Fruit fly (Drosophila melanogaster) whole organism: Measurements from ENCODE around the gene Top2.
A peak's percentile ranks its signal among the peaks of the same experiment; 100 is the strongest.

Source experiments
- CG8478 ChIP-seq: fragments of >200 bp; optimal IDR thresholded peaks from 2 replicates; lab custom pipeline; 2018; ENCODE audit warnings: inconsistent platforms
- Dll ChIP-seq: fragments of >200 bp; optimal IDR thresholded peaks from 2 replicates; lab custom pipeline; 2017
- EcR ChIP-seq, 2 experiments: fragments of >200 bp; optimal IDR thresholded peaks; 2 replicates each; lab custom pipeline; 2017; ENCODE audit warnings: missing biosample characterization in 2 of 2, missing genetic modification characterization in 2 of 2, missing genetic modification reagents in 2 of 2
- pan ChIP-seq: fragments of >200 bp; optimal IDR thresholded peaks from 2 replicates; lab custom pipeline; 2017
- psq ChIP-seq: fragments of >200 bp; optimal IDR thresholded peaks from 2 replicates; lab custom pipeline; 2017
- usp ChIP-seq: fragments of >200 bp; optimal IDR thresholded peaks from 2 replicates; lab custom pipeline; 2017; ENCODE audit warnings: missing biosample characterization, missing genetic modification characterization, mixed read lengths

The Top2 gene

dm6 chr2L:19442627-19443026 is 10.7 kb downstream of the Top2 start, which contains the start of gene CG10237:
CG10237 (minus strand) TSS chr2L:19442727.
- TF ChIP-seq psq (lab: Kevin White, UChicago) = no peak
- no peak for TF ChIP-seq EcR (GFP tag; optimal IDR thresholded peaks at IDR 0.05; lab: Kevin White, UChicago)
- no peak for TF ChIP-seq Dll (lab: Kevin White, UChicago)
- no peak for TF ChIP-seq pan (lab: Kevin White, UChicago)
- TF ChIP-seq CG8478 (lab: Kevin White, UChicago) = no peak
- no peak for TF ChIP-seq usp (GFP tag; lab: Kevin White, UChicago)

DNA sequence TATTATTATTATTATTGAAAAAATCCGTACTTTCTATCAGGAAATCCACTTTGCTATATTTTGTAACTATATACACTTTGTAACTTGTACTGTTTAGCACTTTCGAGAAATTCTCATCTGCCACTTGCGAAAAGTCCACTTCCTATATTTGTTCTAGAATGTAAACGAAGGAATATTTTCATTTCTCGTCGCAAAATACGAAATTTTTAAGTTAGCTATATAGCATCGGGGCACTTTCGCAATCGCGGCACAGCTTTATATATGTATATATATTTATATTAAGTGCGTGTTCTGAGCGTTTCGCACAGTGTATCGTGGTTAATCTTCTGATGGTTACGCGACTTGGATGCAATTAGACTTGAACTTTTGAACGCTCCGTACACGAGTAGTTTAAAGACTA is 11.5 kb downstream of the Top2 start, which contains the start of gene RanGAP:
Gene RanGAP (plus strand): TSS at position 169 of the 400 bp plus-strand sequence.
- no peak for TF ChIP-seq usp (GFP tag; lab: Kevin White, UChicago)
- TF ChIP-seq pan (lab: Kevin White, UChicago) = no peak
- no peak for TF ChIP-seq CG8478 (lab: Kevin White, UChicago)
- no peak for TF ChIP-seq Dll (lab: Kevin White, UChicago)

dm6 chr2L:19441339-19441738 is 12.0 kb downstream of the Top2 start:
- TF ChIP-seq usp (GFP tag; lab: Kevin White, UChicago) (no peak), psq (lab: Kevin White, UChicago) (no peak), EcR (GFP tag; optimal IDR thresholded peaks at IDR 0.05; lab: Kevin White, UChicago) (no peak), pan (lab: Kevin White, UChicago) (no peak), CG8478 (lab: Kevin White, UChicago) (no peak), Dll (lab: Kevin White, UChicago) (no peak)

DNA sequence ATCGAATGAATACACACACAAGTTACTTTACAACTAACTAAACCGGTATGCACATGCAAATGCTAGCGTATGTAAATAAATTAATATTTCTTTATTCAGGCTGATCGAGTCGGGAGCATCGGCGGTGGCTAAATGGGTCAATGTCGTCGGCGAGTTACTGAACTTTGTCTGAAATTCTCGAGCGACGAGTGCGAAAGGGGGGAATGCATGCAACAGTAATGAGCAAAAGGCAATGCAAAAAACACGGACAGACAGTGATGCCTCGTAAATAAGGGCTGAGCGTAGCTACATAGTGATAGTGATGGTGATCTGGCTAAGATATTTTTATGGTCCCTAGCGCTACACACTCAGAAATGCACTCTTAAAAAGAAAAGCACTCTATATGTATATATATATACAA is 12.6 kb downstream of the Top2 start:
- TF ChIP-seq CG8478 (lab: Kevin White, UChicago) = no peak
- peak in 1 of 2 experiments; percentile 75 for TF ChIP-seq EcR (GFP tag; optimal IDR thresholded peaks at IDR 0.05; lab: Kevin White, UChicago)

DNA sequence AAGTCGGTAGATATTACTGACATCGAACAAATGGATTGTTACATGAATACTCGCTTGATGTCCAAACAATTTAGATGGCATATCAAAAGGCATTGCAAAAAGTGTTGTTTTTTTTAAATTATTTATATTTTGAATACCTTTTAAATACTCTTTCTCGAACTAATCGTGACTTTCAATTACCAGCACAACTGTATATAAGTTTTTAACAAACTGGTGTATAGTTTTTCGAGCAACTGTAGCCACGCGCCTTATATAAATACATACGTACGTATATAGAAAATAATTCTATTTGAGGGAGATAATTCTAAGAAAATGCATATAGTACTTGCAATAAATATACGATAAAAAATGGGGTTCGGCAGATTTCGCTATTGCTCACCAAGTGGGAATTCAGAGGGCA is 13.0 kb downstream of the Top2 start:
- TF ChIP-seq Dll (lab: Kevin White, UChicago) (no peak), usp (GFP tag; lab: Kevin White, UChicago) (no peak), psq (lab: Kevin White, UChicago) (no peak), pan (lab: Kevin White, UChicago) (no peak)

- no peak for TF ChIP-seq usp (GFP tag; lab: Kevin White, UChicago)
- TF ChIP-seq Dll (lab: Kevin White, UChicago) = no peak
- TF ChIP-seq CG8478 (lab: Kevin White, UChicago) = no peak
Observed at dm6 chr2L:19439598-19440230, 13.6 kb downstream of the Top2 start.

DNA sequence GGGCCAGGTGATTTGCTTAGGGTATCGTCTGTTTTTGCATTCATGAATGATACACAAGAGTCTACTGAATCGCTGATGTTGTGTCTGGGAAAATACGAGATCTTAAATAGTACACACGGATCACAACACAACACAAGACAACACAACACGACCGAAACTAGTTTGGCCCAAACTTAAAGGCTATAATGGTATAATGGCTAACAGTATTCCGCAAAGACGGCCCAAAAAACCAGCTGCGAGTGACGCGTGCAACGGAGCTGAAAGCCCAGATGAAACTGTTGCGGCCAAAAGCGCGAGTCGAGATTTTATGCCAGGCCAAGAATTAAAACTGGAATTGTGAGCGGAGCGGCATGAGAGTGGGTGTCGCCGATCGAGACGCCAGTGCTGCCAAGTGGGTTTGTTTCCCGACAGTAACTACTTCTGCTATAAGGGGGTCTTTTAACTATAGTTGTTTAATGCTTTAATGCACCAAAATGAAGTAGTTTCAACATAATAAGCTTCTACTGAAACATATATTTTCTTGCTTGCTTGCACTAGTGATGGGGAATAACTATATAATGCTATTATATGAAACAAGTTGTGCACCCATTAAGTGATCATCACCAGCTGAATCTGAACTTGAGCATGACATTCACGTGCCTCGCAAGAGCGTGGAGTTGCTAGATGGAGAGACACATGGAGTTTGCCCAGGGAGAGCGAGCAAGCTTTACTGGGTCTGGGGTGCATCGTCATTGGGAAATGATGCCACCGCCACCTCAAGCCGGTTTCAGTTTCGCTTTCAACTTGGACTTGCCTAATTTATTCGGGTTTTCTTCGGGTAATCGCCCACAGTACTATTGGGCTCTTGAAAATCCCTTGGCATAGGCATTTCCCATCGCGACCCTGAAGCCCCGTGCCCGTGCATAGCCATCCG is 14.3 kb downstream of the Top2 start:
- TF ChIP-seq usp (GFP tag; lab: Kevin White, UChicago) (no peak), psq (lab: Kevin White, UChicago) (no peak), Dll (lab: Kevin White, UChicago) (no peak), EcR (GFP tag; optimal IDR thresholded peaks at IDR 0.05; lab: Kevin White, UChicago) (no peak), pan (lab: Kevin White, UChicago) (no peak), CG8478 (lab: Kevin White, UChicago) (no peak)

DNA sequence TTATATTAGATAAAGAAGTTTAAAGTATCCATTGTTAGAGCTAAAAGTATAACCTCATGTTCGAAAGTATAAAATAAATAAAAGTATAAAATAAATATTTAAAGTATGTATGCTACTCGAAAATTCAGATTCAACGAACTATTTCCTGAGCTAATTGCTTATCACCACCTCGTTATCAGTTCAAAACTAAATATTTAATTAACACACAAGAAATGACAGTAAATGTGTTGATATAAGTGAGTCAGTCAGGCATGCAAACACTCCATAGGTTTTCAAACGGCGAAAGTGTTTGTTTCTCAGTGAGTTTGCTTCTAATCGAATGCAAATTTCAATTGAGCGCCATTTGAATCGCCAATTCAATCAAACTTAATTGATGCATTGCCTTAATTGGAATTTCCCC is 19.0 kb downstream of the Top2 start:
- no peak for TF ChIP-seq psq (lab: Kevin White, UChicago)
- no peak for TF ChIP-seq EcR (GFP tag; optimal IDR thresholded peaks at IDR 0.05; lab: Kevin White, UChicago)
- no peak for TF ChIP-seq pan (lab: Kevin White, UChicago)

DNA sequence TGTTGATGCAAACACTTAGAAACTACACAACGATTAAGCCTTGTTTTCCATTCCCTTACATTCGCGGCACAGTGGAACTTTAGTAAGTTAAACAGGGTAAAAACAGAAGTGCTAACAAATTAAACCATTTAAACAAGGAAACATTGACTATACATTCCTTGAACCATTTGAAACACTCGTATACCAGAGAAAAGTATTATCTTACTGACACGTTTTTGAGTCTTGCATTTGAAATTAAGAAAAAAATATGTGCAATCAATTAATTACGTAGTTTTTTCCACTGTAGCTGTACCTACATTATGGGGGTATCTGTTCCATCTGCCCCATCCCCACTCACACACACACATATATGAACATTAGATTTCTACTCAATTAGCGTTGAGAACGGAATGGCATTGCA is 20.0 kb downstream of the Top2 start:
- TF ChIP-seq pan (lab: Kevin White, UChicago) = no peak
- TF ChIP-seq psq (lab: Kevin White, UChicago) = no peak
- no peak for TF ChIP-seq usp (GFP tag; lab: Kevin White, UChicago)
- no peak for TF ChIP-seq CG8478 (lab: Kevin White, UChicago)
- no peak for TF ChIP-seq Dll (lab: Kevin White, UChicago)
- TF ChIP-seq EcR (GFP tag; optimal IDR thresholded peaks at IDR 0.05; lab: Kevin White, UChicago) = no peak

dm6 chr2L:19432424-19433015 is 20.8 kb downstream of the Top2 start, which contains the start of gene Rab9:
Rab9 (plus strand) TSS chr2L:19432574.
- TF ChIP-seq usp (GFP tag; lab: Kevin White, UChicago) (no peak), psq (lab: Kevin White, UChicago) (no peak), CG8478 (lab: Kevin White, UChicago) (no peak), pan (lab: Kevin White, UChicago) (no peak), EcR (GFP tag; optimal IDR thresholded peaks at IDR 0.05; lab: Kevin White, UChicago) (no peak), Dll (lab: Kevin White, UChicago) (no peak)

DNA sequence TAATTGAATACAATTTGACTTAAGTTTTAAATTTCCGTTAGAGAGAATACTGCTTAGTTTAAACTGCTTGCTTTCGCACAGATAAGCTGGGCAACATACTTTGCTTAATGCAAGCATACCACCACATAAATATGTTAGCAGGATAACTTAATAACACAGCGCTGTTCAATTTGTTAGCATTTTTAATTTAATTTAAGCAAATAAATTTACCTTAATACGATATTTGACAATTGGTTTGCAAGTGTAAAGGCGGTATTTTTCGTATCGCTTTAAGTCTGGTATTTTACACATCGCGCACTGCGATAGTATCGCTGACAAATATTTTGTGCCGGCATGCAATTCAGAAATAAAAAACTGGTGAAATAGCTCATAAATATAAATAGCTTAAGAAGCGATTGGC is 22.9 kb downstream of the Top2 start, which contains the start of gene RtcB:
Gene RtcB (plus strand): TSS at position 301 of the 400 bp plus-strand sequence.
- no peak for TF ChIP-seq Dll (lab: Kevin White, UChicago)
- TF ChIP-seq CG8478 (lab: Kevin White, UChicago) = no peak
- no peak for TF ChIP-seq psq (lab: Kevin White, UChicago)
- no peak for TF ChIP-seq usp (GFP tag; lab: Kevin White, UChicago)
- TF ChIP-seq pan (lab: Kevin White, UChicago) = no peak
- no peak for TF ChIP-seq EcR (GFP tag; optimal IDR thresholded peaks at IDR 0.05; lab: Kevin White, UChicago)
